Fruit fly (Drosophila melanogaster) S2 (cell line): ENCODE measurements around the gene Ahcy.

Experiments used
- CG8478 ChIP-seq: fragments of >200 bp; optimal IDR thresholded peaks from 2 replicates; lab custom pipeline; 2018
- CTCF ChIP-seq, 2 experiments: fragments of >200 bp; optimal IDR thresholded peaks; 2 replicates each; lab custom pipeline; 2018

DNA sequence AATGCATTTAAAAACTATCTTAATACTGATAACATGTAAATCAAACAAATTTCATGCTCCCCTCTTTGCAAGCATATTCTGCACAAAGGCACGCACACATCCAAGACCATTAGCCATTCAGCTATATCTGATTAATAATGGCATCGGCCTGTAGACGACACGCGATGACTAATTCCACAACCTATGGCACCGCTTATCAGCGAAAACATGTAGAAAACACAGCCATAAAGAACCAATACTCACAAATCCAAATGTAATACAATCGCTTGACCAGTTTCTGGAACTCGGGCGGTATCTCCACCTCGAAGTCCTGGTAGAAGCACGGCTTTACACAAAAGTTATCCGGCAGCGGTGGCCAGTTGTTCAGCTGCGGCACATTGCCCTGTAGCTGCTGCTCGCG, 1.9 kb upstream of the Ahcy start:
- TF ChIP-seq CTCF (optimal IDR thresholded peaks at IDR 0.05; lab: Kevin White, UChicago): no peak
- TF ChIP-seq CG8478 (lab: Kevin White, UChicago): no peak
